Worm (Caenorhabditis elegans): ENCODE data around the gene F55C12.19.

DNA sequence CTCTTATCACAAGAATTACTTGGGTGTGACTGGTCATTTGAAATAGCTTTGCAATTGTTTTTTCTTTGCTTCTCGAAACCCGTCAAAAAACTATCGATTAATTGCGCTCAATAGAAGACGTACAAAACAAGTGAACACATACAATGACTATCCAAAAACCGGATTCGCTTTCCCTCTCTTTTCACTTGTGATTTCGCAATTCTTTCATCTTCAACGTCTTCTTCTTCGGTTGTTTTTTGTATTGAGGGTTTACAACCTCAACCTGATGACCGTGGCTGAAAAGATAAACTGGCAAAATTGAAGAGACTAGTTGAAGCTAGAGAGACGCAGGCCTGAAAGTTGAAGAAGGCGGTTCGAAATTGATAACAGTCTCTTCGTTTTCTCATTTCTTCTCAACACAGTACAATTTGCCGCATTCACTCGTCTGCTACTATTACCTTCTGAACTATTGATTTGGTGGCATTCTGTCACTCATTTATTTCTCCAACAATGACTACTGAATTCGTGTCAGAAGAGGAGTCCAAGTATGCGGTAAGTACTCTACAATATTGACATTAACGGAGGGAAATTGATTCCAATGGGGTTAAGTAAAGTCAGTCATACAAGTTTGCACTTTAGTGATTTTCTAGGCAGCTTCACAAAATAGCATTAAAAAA, 20.2 kb downstream of the F55C12.19 start:
- no peak for TF ChIP-seq madf-10 (tag; optimal IDR thresholded peaks at IDR 0.05)
- no peak for TF ChIP-seq ama-1 (optimal IDR thresholded peaks at IDR 0.05)
- TF ChIP-seq ama-1 (GFP tag; optimal IDR thresholded peaks at IDR 0.05): no peak

Data from whole organism, young adult.